Fruit fly (Drosophila melanogaster) whole organism, prepupa: Measurements from ENCODE around the gene Amacr.

Experiments used
- Blimp-1 ChIP-seq: fragments of 200-800 bp; sonication (Bioruptor generic); optimal IDR thresholded peaks from 3 replicates; lab custom pipeline; 2017; ENCODE audit warnings: missing biosample characterization, missing genetic modification characterization, mild to moderate bottlenecking, moderate library complexity, missing genetic modification reagents
- CG10631 ChIP-seq: fragments of 200-800 bp; sonication (Bioruptor generic); optimal IDR thresholded peaks from 2 replicates; lab custom pipeline; 2016; ENCODE audit warnings: missing biosample characterization, missing genetic modification characterization
- CG10669 ChIP-seq: fragments of 200-800 bp; sonication (Bioruptor generic); optimal IDR thresholded peaks from 3 replicates; lab custom pipeline; 2018; ENCODE audit warnings: missing biosample characterization, mild to moderate bottlenecking, missing genetic modification characterization, moderate library complexity
- CG11294 ChIP-seq: fragments of 200-800 bp; sonication (Bioruptor generic); IDR thresholded peaks from 2 replicates; pipeline ENCODE4 v1.3.6; 2022; ENCODE audit warnings: missing biosample characterization, missing genetic modification characterization
- CG11762 ChIP-seq: fragments of 200-800 bp; sonication (Bioruptor generic); optimal IDR thresholded peaks from 3 replicates; lab custom pipeline; 2016; ENCODE audit warnings: missing biosample characterization, missing genetic modification characterization; ENCODE audit not compliant: insufficient read depth
- CG11902 ChIP-seq: fragments of 200-800 bp; sonication (Bioruptor generic); optimal IDR thresholded peaks from 3 replicates; lab custom pipeline; 2016; ENCODE audit warnings: missing biosample characterization, missing genetic modification characterization
- CG15336 ChIP-seq: fragments of 200-800 bp; sonication (Bioruptor generic); IDR thresholded peaks from 2 replicates; pipeline ENCODE4 v1.3.6; 2022; ENCODE audit warnings: missing biosample characterization, missing genetic modification characterization
- CG1621 ChIP-seq: fragments of 200-800 bp; sonication (Bioruptor generic); optimal IDR thresholded peaks from 3 replicates; lab custom pipeline; 2018; ENCODE audit warnings: missing biosample characterization, mild to moderate bottlenecking, missing genetic modification characterization
- CG16779 ChIP-seq: fragments of 200-800 bp; sonication (Bioruptor generic); optimal IDR thresholded peaks from 3 replicates; lab custom pipeline; 2017; ENCODE audit warnings: missing biosample characterization, mild to moderate bottlenecking, missing genetic modification characterization
- CG3032 ChIP-seq: fragments of 200-800 bp; optimal IDR thresholded peaks from 2 replicates; lab custom pipeline; 2019; ENCODE audit warnings: missing biosample characterization, mild to moderate bottlenecking, missing genetic modification characterization, moderate library complexity
- CG31627 ChIP-seq: fragments of 200-800 bp; sonication (Bioruptor generic); optimal IDR thresholded peaks from 3 replicates; lab custom pipeline; 2016; ENCODE audit warnings: missing biosample characterization, missing genetic modification characterization
- CG32006 ChIP-seq: fragments of 200-800 bp; sonication (Bioruptor generic); optimal IDR thresholded peaks from 3 replicates; lab custom pipeline; 2017; ENCODE audit warnings: missing biosample characterization, mild to moderate bottlenecking, missing genetic modification characterization
- CG34406 ChIP-seq: fragments of 200-800 bp; sonication (Bioruptor generic); optimal IDR thresholded peaks from 3 replicates; lab custom pipeline; 2016; ENCODE audit warnings: missing biosample characterization, missing genetic modification characterization
- CG3919 ChIP-seq: fragments of 200-800 bp; sonication (Bioruptor generic); optimal IDR thresholded peaks from 3 replicates; lab custom pipeline; 2016; ENCODE audit warnings: missing biosample characterization, missing genetic modification characterization
- CG4318 ChIP-seq: fragments of 200-800 bp; sonication (Bioruptor generic); optimal IDR thresholded peaks from 3 replicates; lab custom pipeline; 2017; ENCODE audit warnings: missing biosample characterization, mild to moderate bottlenecking, missing genetic modification characterization
- CG6276 ChIP-seq: fragments of 200-800 bp; sonication (Bioruptor generic); optimal IDR thresholded peaks from 2 replicates; lab custom pipeline; 2017; ENCODE audit warnings: missing biosample characterization, mild to moderate bottlenecking, missing genetic modification characterization
- CG6792 ChIP-seq: fragments of 200-800 bp; sonication (Bioruptor generic); optimal IDR thresholded peaks from 3 replicates; lab custom pipeline; 2016; ENCODE audit warnings: missing biosample characterization, missing genetic modification characterization
- CG6808 ChIP-seq: fragments of 200-800 bp; sonication (Bioruptor generic); optimal IDR thresholded peaks from 3 replicates; lab custom pipeline; 2017; ENCODE audit warnings: missing biosample characterization, missing genetic modification characterization, mild to moderate bottlenecking, moderate library complexity, missing genetic modification reagents
- CG8119 ChIP-seq: fragments of 200-800 bp; sonication (Bioruptor generic); IDR thresholded peaks from 3 replicates; pipeline ENCODE4 v1.3.6; 2022; ENCODE audit warnings: missing biosample characterization, missing genetic modification characterization
- CG8319 ChIP-seq: fragments of 200-800 bp; sonication (Bioruptor generic); optimal IDR thresholded peaks from 3 replicates; lab custom pipeline; 2016; ENCODE audit warnings: missing biosample characterization, missing genetic modification characterization
- CG9139 ChIP-seq: fragments of 200-800 bp; sonication (Bioruptor generic); optimal IDR thresholded peaks from 3 replicates; lab custom pipeline; 2017; ENCODE audit warnings: missing biosample characterization, mild to moderate bottlenecking, missing genetic modification characterization
- Eip78C ChIP-seq: fragments of 200-800 bp; sonication (Bioruptor generic); peaks from one replicate; lab custom pipeline; 2016; ENCODE audit warnings: missing biosample characterization, missing genetic modification characterization
- Eip93F ChIP-seq: fragments of 200-800 bp; sonication (Bioruptor generic); optimal IDR thresholded peaks from 2 replicates; lab custom pipeline; 2016; ENCODE audit warnings: missing biosample characterization, mild to moderate bottlenecking, missing genetic modification characterization
- Ets96B ChIP-seq: fragments of 200-800 bp; optimal IDR thresholded peaks from 2 replicates; lab custom pipeline; 2019; ENCODE audit warnings: missing biosample characterization, mild to moderate bottlenecking, missing genetic modification characterization, moderate library complexity
- Hr39 ChIP-seq: fragments of 200-800 bp; sonication (Bioruptor generic); optimal IDR thresholded peaks from 2 replicates; lab custom pipeline; 2016; ENCODE audit warnings: missing biosample characterization, missing genetic modification characterization
- Hr4 ChIP-seq: fragments of 200-800 bp; sonication (Bioruptor generic); optimal IDR thresholded peaks from 3 replicates; lab custom pipeline; 2016; ENCODE audit warnings: missing biosample characterization, missing genetic modification characterization
- Lpt ChIP-seq: fragments of 200-800 bp; sonication (Bioruptor generic); optimal IDR thresholded peaks from 3 replicates; lab custom pipeline; 2016; ENCODE audit warnings: missing biosample characterization, missing genetic modification characterization
- Met ChIP-seq: fragments of 200-800 bp; sonication (Bioruptor generic); optimal IDR thresholded peaks from 3 replicates; lab custom pipeline; 2016; ENCODE audit warnings: missing biosample characterization, missing genetic modification characterization
- OdsH ChIP-seq: fragments of 200-800 bp; sonication (Bioruptor generic); optimal IDR thresholded peaks from 3 replicates; lab custom pipeline; 2016; ENCODE audit warnings: missing biosample characterization, missing genetic modification characterization
- Smox ChIP-seq: fragments of 200-800 bp; sonication (Bioruptor generic); optimal IDR thresholded peaks from 3 replicates; lab custom pipeline; 2016; ENCODE audit warnings: missing biosample characterization, missing genetic modification characterization
- Sox102F ChIP-seq: fragments of 200-800 bp; sonication (Bioruptor generic); optimal IDR thresholded peaks from 2 replicates; lab custom pipeline; 2016; ENCODE audit warnings: missing biosample characterization, mild to moderate bottlenecking, missing genetic modification characterization
- Sox14 ChIP-seq: fragments of 200-800 bp; sonication (Bioruptor generic); optimal IDR thresholded peaks from 3 replicates; lab custom pipeline; 2016; ENCODE audit warnings: missing biosample characterization, missing genetic modification characterization
- Sox15 ChIP-seq: fragments of 200-800 bp; sonication (Bioruptor generic); optimal IDR thresholded peaks from 3 replicates; lab custom pipeline; 2016; ENCODE audit warnings: missing biosample characterization, missing genetic modification characterization
- achi ChIP-seq: fragments of 200-800 bp; sonication (Bioruptor generic); optimal IDR thresholded peaks from 3 replicates; lab custom pipeline; 2016; ENCODE audit warnings: missing biosample characterization, missing genetic modification characterization
- acj6 ChIP-seq: fragments of 200-800 bp; sonication (Bioruptor generic); optimal IDR thresholded peaks from 3 replicates; lab custom pipeline; 2016; ENCODE audit warnings: missing biosample characterization, missing genetic modification characterization
- cyc ChIP-seq: fragments of 200-800 bp; sonication (Bioruptor generic); optimal IDR thresholded peaks from 3 replicates; lab custom pipeline; 2016; ENCODE audit warnings: missing biosample characterization, missing genetic modification characterization
- dac ChIP-seq: fragments of 200-800 bp; sonication (Bioruptor generic); optimal IDR thresholded peaks from 2 replicates; lab custom pipeline; 2017; ENCODE audit warnings: missing biosample characterization, mild to moderate bottlenecking, missing genetic modification characterization
- dsx ChIP-seq: fragments of 200-800 bp; optimal IDR thresholded peaks from 3 replicates; lab custom pipeline; 2019; ENCODE audit warnings: missing biosample characterization, mild to moderate bottlenecking, missing genetic modification characterization, moderate library complexity; ENCODE audit not compliant: poor library complexity, severe bottlenecking
- eg ChIP-seq: fragments of 200-800 bp; sonication (Bioruptor generic); IDR thresholded peaks from 3 replicates; pipeline ENCODE4 v1.3.6; 2022; ENCODE audit warnings: missing biosample characterization, missing genetic modification characterization
- esn ChIP-seq: fragments of 200-800 bp; sonication (Bioruptor generic); optimal IDR thresholded peaks from 2 replicates; lab custom pipeline; 2016; ENCODE audit warnings: missing biosample characterization, mild to moderate bottlenecking, missing genetic modification characterization, moderate library complexity
- fd59A ChIP-seq: fragments of 200-800 bp; sonication (Bioruptor generic); optimal IDR thresholded peaks from 2 replicates; lab custom pipeline; 2017; ENCODE audit warnings: missing biosample characterization, mild to moderate bottlenecking, missing genetic modification characterization, missing genetic modification reagents
- fd85E ChIP-seq: fragments of 200-800 bp; sonication (Bioruptor generic); optimal IDR thresholded peaks from 3 replicates; lab custom pipeline; 2016; ENCODE audit warnings: missing biosample characterization, missing genetic modification characterization
- fkh ChIP-seq: fragments of 200-800 bp; sonication (Bioruptor generic); optimal IDR thresholded peaks from 3 replicates; lab custom pipeline; 2017; ENCODE audit warnings: missing biosample characterization, mild to moderate bottlenecking, missing genetic modification characterization, moderate library complexity
- lz ChIP-seq: fragments of 200-800 bp; sonication (Bioruptor generic); optimal IDR thresholded peaks from 3 replicates; lab custom pipeline; 2016; ENCODE audit warnings: missing biosample characterization, missing genetic modification characterization
- net ChIP-seq: fragments of 200-800 bp; sonication (Bioruptor generic); optimal IDR thresholded peaks from 3 replicates; lab custom pipeline; 2016; ENCODE audit warnings: missing biosample characterization, missing genetic modification characterization
- pdm3 ChIP-seq: fragments of 200-800 bp; sonication (Bioruptor generic); optimal IDR thresholded peaks from 3 replicates; lab custom pipeline; 2016; ENCODE audit warnings: missing biosample characterization, missing genetic modification characterization
- salr ChIP-seq, 2 experiments: fragments of 200-800 bp; sonication (Bioruptor generic); optimal IDR thresholded peaks; 3 replicates each; lab custom pipeline; 2016 to 2018; ENCODE audit warnings: missing biosample characterization in 2 of 2, missing genetic modification characterization in 2 of 2, mild to moderate bottlenecking in 1 of 2
- spab ChIP-seq: fragments of 200-800 bp; sonication (Bioruptor generic); optimal IDR thresholded peaks from 2 replicates; lab custom pipeline; 2017; ENCODE audit warnings: missing biosample characterization, mild to moderate bottlenecking, missing genetic modification characterization, missing genetic modification reagents
- ss ChIP-seq, 2 experiments: fragments of 200-800 bp; sonication (Bioruptor generic); optimal IDR thresholded peaks; 2 replicates in 1 of 2; 3 replicates in 1 of 2; lab custom pipeline; 2017 to 2018; ENCODE audit warnings: mild to moderate bottlenecking in 2 of 2, missing biosample characterization in 2 of 2, missing genetic modification characterization in 2 of 2, moderate library complexity in 1 of 2
- svp ChIP-seq: fragments of 200-800 bp; sonication (Bioruptor generic); peaks from one replicate; lab custom pipeline; 2016; ENCODE audit warnings: missing biosample characterization, missing genetic modification characterization
- topi ChIP-seq: fragments of 200-800 bp; sonication (Bioruptor generic); optimal IDR thresholded peaks from 3 replicates; lab custom pipeline; 2016; ENCODE audit warnings: missing biosample characterization, missing genetic modification characterization
- vri ChIP-seq: fragments of 200-800 bp; sonication (Bioruptor generic); optimal IDR thresholded peaks from 3 replicates; lab custom pipeline; 2016; ENCODE audit warnings: missing biosample characterization, mild to moderate bottlenecking, missing genetic modification characterization

The Amacr gene

DNA sequence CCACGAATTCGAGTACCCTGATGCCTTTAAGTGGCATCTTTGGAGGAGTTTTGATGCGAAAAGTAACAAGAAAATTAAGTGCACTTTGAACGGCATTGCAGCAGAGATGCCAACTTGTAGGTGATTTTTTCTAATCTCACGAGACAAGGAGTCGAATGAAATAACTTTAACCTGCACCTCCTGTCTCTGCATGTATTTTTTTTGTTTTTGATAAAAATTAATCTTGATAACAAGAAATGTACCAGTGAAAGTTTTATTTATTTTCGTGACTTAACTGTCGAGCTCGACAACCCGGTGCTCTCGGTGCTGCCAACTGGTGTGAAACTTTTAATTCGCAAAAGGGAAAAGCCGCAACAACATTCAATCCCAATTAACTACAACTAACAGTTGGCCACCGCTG is at the start of gene Amacr, which contains the start of gene Ns4:
Amacr (minus strand) TSS at position 182 of the 400 bp plus-strand sequence.
Ns4 (plus strand) TSS at position 317 of the 400 bp plus-strand sequence.
- TF ChIP-seq pdm3 (GFP tag; lab: Kevin White, UChicago) (no peak), salr (GFP tag; optimal IDR thresholded peaks at IDR 0.05; lab: Kevin White, UChicago) (peak; percentile 51 to 78), Lpt (GFP tag; lab: Kevin White, UChicago) (peak; percentile 52), CG15336 (GFP tag; lab: Robert Waterston, UW) (peak; percentile 59), Sox15 (GFP tag; lab: Kevin White, UChicago) (peak; percentile 21), spab (GFP tag; lab: Kevin White, UChicago) (no peak), net (GFP tag; lab: Kevin White, UChicago) (peak; percentile 80), Eip78C (GFP tag; lab: Kevin White, UChicago) (no peak), CG9139 (GFP tag; lab: Kevin White, UChicago) (peak; percentile 18), acj6 (GFP tag; lab: Kevin White, UChicago) (peak; percentile 61), cyc (GFP tag; lab: Kevin White, UChicago) (peak; percentile 67), CG8319 (GFP tag; lab: Kevin White, UChicago) (peak; percentile 26), achi (GFP tag; lab: Kevin White, UChicago) (peak; percentile 67), Blimp-1 (GFP tag; lab: Kevin White, UChicago) (peak; percentile 17), Met (GFP tag; lab: Kevin White, UChicago) (no peak), Hr39 (GFP tag; lab: Kevin White, UChicago) (peak; percentile 82), Eip93F (no peak), svp (GFP tag; lab: Kevin White, UChicago) (no peak), fkh (GFP tag; lab: Kevin White, UChicago) (no peak), CG16779 (peak; percentile 46), Sox102F (GFP tag; lab: Kevin White, UChicago) (no peak), dac (peak; percentile 67), esn (GFP tag; lab: Kevin White, UChicago) (peak; percentile 77), CG3032 (tag; lab: Kevin White, UChicago) (peak; percentile 54), Hr4 (GFP tag; lab: Kevin White, UChicago) (peak; percentile 82), fd59A (GFP tag; lab: Kevin White, UChicago) (peak; percentile 16), CG4318 (GFP tag; lab: Kevin White, UChicago) (no peak), lz (GFP tag; lab: Kevin White, UChicago) (peak; percentile 58), Sox14 (GFP tag; lab: Kevin White, UChicago) (peak; percentile 84), CG6276 (peak; percentile 70), CG3919 (GFP tag; lab: Kevin White, UChicago) (peak; percentile 80), CG10669 (GFP tag; lab: Kevin White, UChicago) (no peak), ss (GFP tag; optimal IDR thresholded peaks at IDR 0.05; lab: Kevin White, UChicago) (peak; percentile 75 to 79), CG11902 (GFP tag; lab: Kevin White, UChicago) (peak; percentile 46), topi (GFP tag; lab: Kevin White, UChicago) (peak; percentile 75), OdsH (GFP tag; lab: Kevin White, UChicago) (no peak), CG34406 (GFP tag; lab: Kevin White, UChicago) (peak; percentile 52), dsx (no peak), eg (GFP tag; lab: Robert Waterston, UW) (peak; percentile 78), vri (GFP tag; lab: Kevin White, UChicago) (no peak), CG11762 (GFP tag; lab: Kevin White, UChicago) (peak; percentile 51), CG1621 (tag; lab: Kevin White, UChicago) (peak; percentile 44), CG6808 (peak; percentile 65), CG8119 (peak; percentile 70), CG10631 (no peak), fd85E (GFP tag; lab: Kevin White, UChicago) (no peak), CG6792 (GFP tag; lab: Kevin White, UChicago) (peak; percentile 50), CG31627 (GFP tag; lab: Kevin White, UChicago) (peak; percentile 80), CG32006 (GFP tag; lab: Kevin White, UChicago) (peak; percentile 76), Smox (GFP tag; lab: Kevin White, UChicago) (no peak), CG11294 (GFP tag; lab: Robert Waterston, UW) (0 out of 2 replicates have a peak, but pooled peaks have one; percentile 11), Ets96B (peak; percentile 56)
